Worm (Caenorhabditis elegans) whole organism, L3 larva: ENCODE results near the gene T19D12.4.

Experiments
- aly-2 ChIP-seq: fragments of 150-350 bp; optimal IDR thresholded peaks from 2 replicates; lab custom pipeline; 2014; ENCODE audit warnings: missing biosample characterization, missing genetic modification characterization
- ama-1 ChIP-seq: fragments of 150-350 bp; optimal IDR thresholded peaks from 2 replicates; lab custom pipeline; 2018
- ceh-16 ChIP-seq: sonication (generic microtip); optimal IDR thresholded peaks from 2 replicates; lab custom pipeline; 2017; ENCODE audit warnings: missing biosample characterization, missing genetic modification characterization
- ceh-28 ChIP-seq: fragments of 150-350 bp; optimal IDR thresholded peaks from 2 replicates; lab custom pipeline; 2014; ENCODE audit warnings: missing biosample characterization, missing genetic modification reagents, missing genetic modification characterization
- ceh-82 ChIP-seq: fragments of 150-350 bp; optimal IDR thresholded peaks from 2 replicates; lab custom pipeline; 2014; ENCODE audit warnings: missing biosample characterization, missing genetic modification characterization
- ceh-9 ChIP-seq: sonication (generic microtip); optimal IDR thresholded peaks from 2 replicates; lab custom pipeline; 2018; ENCODE audit warnings: missing biosample characterization, missing genetic modification characterization
- egl-27 ChIP-seq: sonication (generic microtip); optimal IDR thresholded peaks from 4 replicates; lab custom pipeline; 2017; ENCODE audit warnings: missing biosample characterization, missing genetic modification reagents, missing genetic modification characterization
- elt-1 ChIP-seq: fragments of 150-350 bp; optimal IDR thresholded peaks from 2 replicates; lab custom pipeline; 2014; ENCODE audit warnings: missing biosample characterization, missing genetic modification characterization
- elt-2 ChIP-seq: sonication (generic microtip); optimal IDR thresholded peaks from 2 replicates; lab custom pipeline; 2016; ENCODE audit warnings: missing genetic modification reagents, mild to moderate bottlenecking, missing genetic modification characterization, missing compliant biosample characterization
- elt-3 ChIP-seq, 3 experiments: fragments of 150-350 bp in 1 of 3; sonication (generic microtip) in 2 of 3; optimal IDR thresholded peaks; 2 replicates in 2 of 3; 4 replicates in 1 of 3; lab custom pipeline; 2014 to 2017; ENCODE audit warnings: missing biosample characterization in 3 of 3, missing genetic modification characterization in 3 of 3
- fkh-10 ChIP-seq: sonication (generic microtip); optimal IDR thresholded peaks from 2 replicates; lab custom pipeline; 2017; ENCODE audit warnings: missing biosample characterization, missing genetic modification reagents, missing genetic modification characterization
- fkh-2 ChIP-seq: fragments of 150-350 bp; optimal IDR thresholded peaks from 2 replicates; lab custom pipeline; 2014; ENCODE audit warnings: missing biosample characterization, missing genetic modification reagents, missing genetic modification characterization
- fos-1 ChIP-seq: fragments of 150-350 bp; optimal IDR thresholded peaks from 2 replicates; lab custom pipeline; 2014; ENCODE audit warnings: missing biosample characterization, missing genetic modification characterization
- lin-39 ChIP-seq: fragments of 150-350 bp; optimal IDR thresholded peaks from 2 replicates; lab custom pipeline; 2018; ENCODE audit warnings: missing biosample characterization, missing genetic modification reagents, missing genetic modification characterization
- lsy-12 ChIP-seq: sonication (generic microtip); optimal IDR thresholded peaks from 2 replicates; lab custom pipeline; 2016; ENCODE audit warnings: mild to moderate bottlenecking, missing genetic modification characterization, missing compliant biosample characterization
- mdl-1 ChIP-seq: fragments of 150-350 bp; optimal IDR thresholded peaks from 2 replicates; lab custom pipeline; 2014; ENCODE audit warnings: missing biosample characterization, missing genetic modification characterization
- nfya-1 ChIP-seq: sonication (generic microtip); optimal IDR thresholded peaks from 2 replicates; lab custom pipeline; 2017; ENCODE audit warnings: missing genetic modification characterization, mild to moderate bottlenecking, missing compliant biosample characterization, antibody characterized with exemption, moderate library complexity; ENCODE audit not compliant: insufficient read depth
- nhr-12 ChIP-seq: fragments of 150-350 bp; optimal IDR thresholded peaks from 2 replicates; lab custom pipeline; 2014; ENCODE audit warnings: missing biosample characterization, missing genetic modification characterization
- nhr-23 ChIP-seq: fragments of 150-350 bp; optimal IDR thresholded peaks from 2 replicates; lab custom pipeline; 2014; ENCODE audit warnings: missing biosample characterization, missing genetic modification reagents, missing genetic modification characterization
- nhr-237 ChIP-seq: fragments of 150-350 bp; optimal IDR thresholded peaks from 2 replicates; lab custom pipeline; 2014; ENCODE audit warnings: missing biosample characterization, missing genetic modification characterization
- nhr-25 ChIP-seq: sonication (generic microtip); optimal IDR thresholded peaks from 2 replicates; lab custom pipeline; 2017; ENCODE audit warnings: missing biosample characterization, missing genetic modification characterization
- nhr-28 ChIP-seq: fragments of 150-350 bp; optimal IDR thresholded peaks from 2 replicates; lab custom pipeline; 2014; ENCODE audit warnings: missing biosample characterization, missing genetic modification characterization
- nhr-43 ChIP-seq: sonication (generic microtip); optimal IDR thresholded peaks from 2 replicates; lab custom pipeline; 2016; ENCODE audit warnings: mild to moderate bottlenecking, missing genetic modification characterization, missing compliant biosample characterization; ENCODE audit not compliant: poor library complexity, severe bottlenecking
- nhr-76 ChIP-seq: fragments of 150-350 bp; sonication (generic microtip); optimal IDR thresholded peaks from 5 replicates; lab custom pipeline; 2014; ENCODE audit warnings: missing biosample characterization, missing genetic modification characterization
- pha-4 ChIP-seq: fragments of 150-350 bp; optimal IDR thresholded peaks from 2 replicates; lab custom pipeline; 2014; ENCODE audit warnings: missing biosample characterization, missing genetic modification reagents, missing genetic modification characterization
- pqm-1 ChIP-seq: fragments of 150-350 bp; optimal IDR thresholded peaks from 2 replicates; lab custom pipeline; 2017; ENCODE audit warnings: missing biosample characterization, missing genetic modification characterization, inconsistent platforms
- sea-2 ChIP-seq: fragments of 150-350 bp; sonication (generic microtip); optimal IDR thresholded peaks from 4 replicates; lab custom pipeline; 2014; ENCODE audit warnings: missing biosample characterization, missing genetic modification reagents, missing genetic modification characterization
- skn-1 ChIP-seq: fragments of 150-350 bp; optimal IDR thresholded peaks from 2 replicates; lab custom pipeline; 2014; ENCODE audit warnings: missing biosample characterization, missing genetic modification characterization
- snpc-4 ChIP-seq: fragments of 150-350 bp; optimal IDR thresholded peaks from 2 replicates; lab custom pipeline; 2014; ENCODE audit warnings: missing biosample characterization, missing genetic modification characterization
- tbx-2 ChIP-seq: sonication (generic microtip); optimal IDR thresholded peaks from 2 replicates; lab custom pipeline; 2016; ENCODE audit warnings: mild to moderate bottlenecking, missing genetic modification characterization, missing compliant biosample characterization
- unc-39 ChIP-seq: sonication (generic microtip); optimal IDR thresholded peaks from 4 replicates; lab custom pipeline; 2017; ENCODE audit warnings: missing biosample characterization, missing genetic modification characterization
- unc-62 ChIP-seq: fragments of 150-350 bp; sonication (generic microtip); optimal IDR thresholded peaks from 4 replicates; lab custom pipeline; 2014; ENCODE audit warnings: missing biosample characterization, missing genetic modification reagents, missing genetic modification characterization
- zag-1 ChIP-seq: fragments of 150-350 bp; optimal IDR thresholded peaks from 2 replicates; lab custom pipeline; 2014; ENCODE audit warnings: missing biosample characterization, missing genetic modification characterization
- ztf-11 ChIP-seq: fragments of 150-350 bp; optimal IDR thresholded peaks from 2 replicates; lab custom pipeline; 2014; ENCODE audit warnings: missing biosample characterization, missing genetic modification characterization

The T19D12.4 gene

DNA sequence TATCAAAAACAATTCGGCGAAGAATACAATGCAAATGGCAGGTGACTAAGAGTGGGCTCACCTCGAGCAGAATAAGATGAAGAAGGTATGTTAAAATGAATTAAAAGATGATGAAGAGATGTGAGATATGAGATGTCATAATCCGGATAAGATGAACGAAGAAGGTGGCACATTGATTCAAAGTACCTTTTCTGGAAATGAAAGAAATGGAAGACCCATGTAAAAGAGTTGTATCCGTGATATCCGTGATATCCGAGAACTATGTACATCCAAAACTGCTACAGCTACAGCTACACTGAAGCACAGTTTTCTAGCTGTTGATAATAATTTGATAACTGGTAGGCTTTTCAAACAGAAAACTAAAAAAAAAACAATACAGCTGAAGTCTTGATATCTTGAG, 18.1 kb downstream of the T19D12.4 start, which contains the start of gene oig-8:
Gene oig-8, minus strand, starts transcription at position 101 of the 400 bp plus-strand sequence.
- TF ChIP-seq nhr-43 (tag; lab: Kevin White, UChicago) (no peak), lin-39 (tag; lab: Kevin White, UChicago) (no peak), elt-1 (tag; lab: Kevin White, UChicago) (no peak), mdl-1 (tag; lab: Kevin White, UChicago) (no peak), nhr-12 (no peak), skn-1 (tag; lab: Kevin White, UChicago) (no peak), tbx-2 (tag; lab: Kevin White, UChicago) (no peak), ceh-16 (tag; lab: Kevin White, UChicago) (no peak)

DNA sequence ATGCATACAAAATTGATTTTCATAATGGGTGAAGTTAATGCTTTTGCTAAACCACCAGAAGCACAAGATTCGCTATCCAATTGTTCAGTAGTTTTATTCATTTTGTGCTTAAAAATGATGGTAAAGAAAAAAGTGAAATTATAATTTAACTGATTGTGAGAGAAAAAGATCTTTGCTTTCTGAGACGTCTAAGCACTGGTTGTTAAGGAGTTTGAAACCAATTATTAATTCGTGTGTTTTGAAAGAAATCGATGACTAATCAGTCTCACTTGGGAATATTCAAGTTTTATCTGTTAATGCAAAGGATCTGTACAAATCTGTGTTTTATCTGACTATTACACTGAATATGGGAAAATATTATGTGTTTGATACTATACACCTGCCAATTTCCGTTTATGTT, 20.8 kb downstream of the T19D12.4 start, which contains the start of gene sra-26:
Gene sra-26, minus strand, starts transcription at position 101 of the 400 bp plus-strand sequence.
- no peak for TF ChIP-seq ama-1 (lab: Kevin White, UChicago)
- TF ChIP-seq nhr-28 (tag; lab: Kevin White, UChicago), result no peak
- TF ChIP-seq nhr-76 (tag; lab: Kevin White, UChicago), result no peak
- TF ChIP-seq ceh-28 (tag; lab: Kevin White, UChicago), result no peak
- TF ChIP-seq nhr-25, result no peak
- TF ChIP-seq pha-4 (tag; lab: Kevin White, UChicago), result no peak
- TF ChIP-seq fos-1 (tag; lab: Kevin White, UChicago), result no peak
- no peak for TF ChIP-seq skn-1 (tag; lab: Kevin White, UChicago)
- TF ChIP-seq unc-62, result no peak
- no peak for TF ChIP-seq fkh-2 (tag; lab: Kevin White, UChicago)
- TF ChIP-seq ceh-9 (tag; lab: Kevin White, UChicago), result no peak
- no peak for TF ChIP-seq nhr-23 (tag; lab: Kevin White, UChicago)
- TF ChIP-seq tbx-2 (tag; lab: Kevin White, UChicago), result no peak
- no peak for TF ChIP-seq zag-1 (tag; lab: Kevin White, UChicago)

DNA sequence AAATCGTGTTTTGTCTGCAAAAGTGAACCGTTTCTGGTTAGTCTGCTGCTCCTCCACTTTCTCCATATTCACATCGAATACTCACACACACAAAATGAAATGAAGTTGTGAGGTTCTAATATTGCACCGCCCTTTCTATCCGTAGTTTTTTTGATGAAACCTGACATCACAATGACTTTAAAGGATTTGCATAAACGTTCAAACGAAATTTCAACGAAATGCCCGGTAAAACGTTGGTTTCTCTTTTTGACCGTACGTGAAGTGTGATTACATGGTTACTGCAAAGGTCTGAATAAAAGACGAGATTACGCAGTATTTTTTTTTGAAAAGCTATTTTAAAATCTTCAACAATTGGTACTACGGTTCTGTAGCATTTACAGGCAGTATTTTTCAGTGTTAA, 23.4 kb downstream of the T19D12.4 start, which contains the start of gene T19D12.9:
Gene T19D12.9, minus strand, starts transcription at position 101 of the 400 bp plus-strand sequence.
- TF ChIP-seq fos-1 (tag; lab: Kevin White, UChicago) (no peak), ceh-16 (tag; lab: Kevin White, UChicago) (no peak), nfya-1 (tag; lab: Kevin White, UChicago) (no peak), sea-2 (GFP tag; lab: Kevin White, UChicago) (no peak), lin-39 (tag; lab: Kevin White, UChicago) (no peak), elt-3 (tag; optimal IDR thresholded peaks at IDR 0.05; lab: Kevin White, UChicago) (no peak), nhr-28 (tag; lab: Kevin White, UChicago) (no peak), snpc-4 (tag; lab: Kevin White, UChicago) (no peak), fkh-10 (GFP tag; lab: Kevin White, UChicago) (no peak), mdl-1 (tag; lab: Kevin White, UChicago) (no peak)
- TF ChIP-seq, all 47 proteins: peak for 0

DNA sequence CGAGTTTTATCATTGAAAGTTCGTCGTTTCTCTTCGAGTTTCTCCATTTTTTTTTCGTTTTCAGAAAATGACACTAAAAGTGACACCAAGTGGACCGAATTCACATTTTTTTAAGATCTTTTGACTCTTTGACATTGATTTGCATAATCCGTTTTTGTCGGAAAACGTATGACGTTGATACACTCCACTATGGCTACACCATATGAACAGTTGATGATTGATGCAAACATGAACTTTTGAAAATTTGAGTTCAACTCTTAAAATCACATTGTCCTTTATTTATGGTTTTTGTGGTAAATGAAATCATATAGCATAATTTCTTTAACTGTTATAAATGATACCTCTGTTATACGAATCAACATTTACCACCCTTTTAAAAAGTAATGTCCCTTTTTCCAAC, 27.9 kb downstream of the T19D12.4 start, which contains the start of gene T19D12.10:
Gene T19D12.10, minus strand, starts transcription at position 101 of the 400 bp plus-strand sequence.
- no peak for TF ChIP-seq pqm-1
- no peak for TF ChIP-seq zag-1 (tag; lab: Kevin White, UChicago)
- no peak for TF ChIP-seq nhr-237 (tag; lab: Kevin White, UChicago)
- no peak for TF ChIP-seq ceh-82 (tag; lab: Kevin White, UChicago)
- TF ChIP-seq nhr-76 (tag; lab: Kevin White, UChicago), result no peak
- no peak for TF ChIP-seq lsy-12 (tag; lab: Kevin White, UChicago)
- TF ChIP-seq snpc-4 (tag; lab: Kevin White, UChicago), result no peak
- no peak for TF ChIP-seq mdl-1 (tag; lab: Kevin White, UChicago)
- TF ChIP-seq nhr-23 (tag; lab: Kevin White, UChicago), result no peak
- no peak for TF ChIP-seq skn-1 (tag; lab: Kevin White, UChicago)
- TF ChIP-seq fos-1 (tag; lab: Kevin White, UChicago), result no peak

DNA sequence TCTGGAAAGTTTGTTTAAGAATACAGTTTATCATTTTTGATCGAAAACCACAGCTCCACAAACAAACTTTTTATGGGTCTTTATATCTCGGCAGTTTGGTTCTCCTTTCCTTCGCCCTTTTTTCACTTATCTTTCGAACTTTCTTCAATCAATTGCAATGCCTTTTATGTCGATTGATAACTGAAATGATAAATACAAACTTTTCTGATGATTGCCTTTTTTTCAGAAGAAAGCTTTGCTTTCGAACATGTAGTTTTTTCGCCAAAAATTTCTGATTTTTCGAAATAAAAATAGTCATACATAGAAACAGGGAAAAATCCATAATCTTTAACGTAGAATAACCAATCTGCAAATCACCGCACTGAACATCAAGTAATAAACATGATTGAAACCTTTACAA, 30.3 kb downstream of the T19D12.4 start, which contains the start of gene T19D12.2:
Gene T19D12.2, plus strand, starts transcription at position 125 of the 400 bp plus-strand sequence.
- TF ChIP-seq aly-2 (tag; lab: Kevin White, UChicago), result no peak
- no peak for TF ChIP-seq unc-39
- peak; percentile 79 for TF ChIP-seq elt-2 (tag; lab: Kevin White, UChicago)
- no peak for TF ChIP-seq egl-27 (tag; lab: Kevin White, UChicago)
- TF ChIP-seq ztf-11 (tag; lab: Kevin White, UChicago), result no peak
